Worm (Caenorhabditis elegans) whole organism, L2 larva: ENCODE measurements around the gene wrt-4.

Source experiments
- ceh-82 ChIP-seq: fragments of 150-350 bp; optimal IDR thresholded peaks from 2 replicates; lab custom pipeline; 2014; ENCODE audit warnings: missing biosample characterization, missing genetic modification characterization
- elt-3 ChIP-seq: sonication (generic microtip); optimal IDR thresholded peaks from 2 replicates; lab custom pipeline; 2017; ENCODE audit warnings: missing biosample characterization, missing genetic modification characterization
- lin-13 ChIP-seq: fragments of 150-350 bp; optimal IDR thresholded peaks from 2 replicates; lab custom pipeline; 2014; ENCODE audit warnings: missing biosample characterization, missing genetic modification reagents, missing genetic modification characterization
- lsy-2 ChIP-seq, 2 experiments: fragments of 150-350 bp in 1 of 2; sonication (generic microtip) in 1 of 2; optimal IDR thresholded peaks; 2 replicates each; lab custom pipeline; 2014 to 2017; ENCODE audit warnings: missing biosample characterization in 2 of 2, missing genetic modification characterization in 2 of 2
- mdl-1 ChIP-seq, 2 experiments: fragments of 150-350 bp in 1 of 2; sonication (generic microtip) in 1 of 2; optimal IDR thresholded peaks; 2 replicates each; lab custom pipeline; 2017; ENCODE audit warnings: missing biosample characterization in 2 of 2, missing genetic modification characterization in 2 of 2
- nhr-23 ChIP-seq: fragments of 150-350 bp; optimal IDR thresholded peaks from 2 replicates; lab custom pipeline; 2014; ENCODE audit warnings: missing biosample characterization, missing genetic modification reagents, missing genetic modification characterization
- nhr-237 ChIP-seq: fragments of 150-350 bp; optimal IDR thresholded peaks from 2 replicates; lab custom pipeline; 2014; ENCODE audit warnings: missing biosample characterization, missing genetic modification characterization
- snpc-4 ChIP-seq: fragments of 150-350 bp; optimal IDR thresholded peaks from 2 replicates; lab custom pipeline; 2014; ENCODE audit warnings: missing biosample characterization, missing genetic modification characterization
- unc-55 ChIP-seq: fragments of 150-350 bp; sonication (generic microtip); optimal IDR thresholded peaks from 3 replicates; lab custom pipeline; 2014; ENCODE audit warnings: missing biosample characterization, missing genetic modification reagents, missing genetic modification characterization

DNA sequence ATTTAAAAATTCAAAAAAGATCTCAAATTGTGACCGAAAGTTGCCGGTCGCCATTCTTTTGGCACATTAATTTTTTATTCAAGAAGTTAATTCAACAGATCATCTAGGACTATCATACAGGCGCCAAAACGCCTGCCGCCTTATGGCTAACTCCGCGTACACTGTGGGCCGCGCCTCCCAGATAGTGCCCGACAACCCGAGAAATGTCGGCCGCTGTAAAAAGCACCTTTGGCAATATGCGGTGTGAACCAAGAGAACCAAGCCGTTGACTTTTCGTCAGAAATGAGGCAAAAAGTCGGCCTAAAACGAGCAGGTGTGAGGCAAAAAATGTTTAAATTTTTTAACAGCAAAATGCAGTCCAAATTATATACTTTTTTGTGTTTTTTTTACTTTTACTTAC is 2.2 kb upstream of the wrt-4 start:
- no peak for TF ChIP-seq unc-55 (GFP tag; lab: Kevin White, UChicago)
- no peak for TF ChIP-seq lin-13
- no peak for TF ChIP-seq nhr-23 (tag; lab: Kevin White, UChicago)
- TF ChIP-seq snpc-4 (tag; lab: Kevin White, UChicago): peak; percentile 43
- TF ChIP-seq nhr-237 (tag; lab: Kevin White, UChicago): no peak
- no peak for TF ChIP-seq ceh-82
- no peak for TF ChIP-seq lsy-2 (tag; optimal IDR thresholded peaks at IDR 0.05; lab: Kevin White, UChicago)
- no peak for TF ChIP-seq mdl-1 (tag; optimal IDR thresholded peaks at IDR 0.05; lab: Kevin White, UChicago)
- TF ChIP-seq elt-3 (tag; lab: Kevin White, UChicago): no peak
